Fruit fly (Drosophila melanogaster) whole organism, pupa: Measurements from ENCODE around the gene CG6834.
A peak's percentile ranks its signal among the peaks of the same experiment; 100 is the strongest.

Experiments
- CG10348 ChIP-seq: fragments of 200-800 bp; sonication (Bioruptor generic); IDR thresholded peaks from 2 replicates; pipeline ENCODE4 v1.3.6; 2022; ENCODE audit warnings: missing biosample characterization, missing genetic modification characterization
- CG12605 ChIP-seq: fragments of 200-800 bp; sonication (Bioruptor generic); IDR thresholded peaks from 2 replicates; pipeline ENCODE4 v1.3.6; 2022; ENCODE audit warnings: missing biosample characterization, missing genetic modification characterization
- CG13204 ChIP-seq: fragments of 200-800 bp; sonication (Bioruptor generic); optimal IDR thresholded peaks from 2 replicates; lab custom pipeline; 2018; ENCODE audit warnings: missing biosample characterization, mild to moderate bottlenecking, missing genetic modification characterization, moderate library complexity
- CG14655 ChIP-seq: fragments of 200-800 bp; sonication (Bioruptor generic); optimal IDR thresholded peaks from 3 replicates; lab custom pipeline; 2017; ENCODE audit warnings: mild to moderate bottlenecking, missing biosample characterization, missing genetic modification reagents, missing genetic modification characterization
- CG15710 ChIP-seq: fragments of 200-800 bp; sonication (Bioruptor generic); optimal IDR thresholded peaks from 2 replicates; lab custom pipeline; 2018; ENCODE audit warnings: missing biosample characterization, mild to moderate bottlenecking, missing genetic modification characterization, moderate library complexity
- CG17806 ChIP-seq: fragments of 200-800 bp; sonication (Bioruptor generic); optimal IDR thresholded peaks from 2 replicates; lab custom pipeline; 2018; ENCODE audit warnings: missing biosample characterization, mild to moderate bottlenecking, missing genetic modification characterization, moderate library complexity
- CG32121 ChIP-seq: fragments of 200-800 bp; sonication (Bioruptor generic); IDR thresholded peaks from 2 replicates; pipeline ENCODE4 v1.3.6; 2022; ENCODE audit warnings: missing biosample characterization, missing genetic modification characterization
- CG34367 ChIP-seq: fragments of 200-800 bp; sonication (Bioruptor generic); optimal IDR thresholded peaks from 2 replicates; lab custom pipeline; 2018; ENCODE audit warnings: missing biosample characterization, mild to moderate bottlenecking, missing genetic modification characterization
- CG4496 ChIP-seq: fragments of 200-800 bp; sonication (Bioruptor generic); IDR thresholded peaks from 3 replicates; pipeline ENCODE4 v1.3.6; 2022; ENCODE audit warnings: missing biosample characterization, missing genetic modification characterization
- CG8159 ChIP-seq: fragments of 200-800 bp; sonication (Bioruptor generic); optimal IDR thresholded peaks from 3 replicates; lab custom pipeline; 2018; ENCODE audit warnings: missing biosample characterization, mild to moderate bottlenecking, missing genetic modification characterization, moderate library complexity
- CG8301 ChIP-seq: fragments of 200-800 bp; sonication (Bioruptor generic); optimal IDR thresholded peaks from 2 replicates; lab custom pipeline; 2018; ENCODE audit warnings: missing biosample characterization, mild to moderate bottlenecking, missing genetic modification characterization
- CG9948 ChIP-seq: fragments of 200-800 bp; sonication (Bioruptor generic); optimal IDR thresholded peaks from 2 replicates; lab custom pipeline; 2018; ENCODE audit warnings: missing biosample characterization, mild to moderate bottlenecking, missing genetic modification characterization, moderate library complexity
- D1 ChIP-seq: fragments of 200-800 bp; sonication (Bioruptor generic); optimal IDR thresholded peaks from 2 replicates; lab custom pipeline; 2018; ENCODE audit warnings: missing biosample characterization, mild to moderate bottlenecking, missing genetic modification characterization, moderate library complexity
- EcR ChIP-seq: fragments of 200-800 bp; sonication (Bioruptor generic); optimal IDR thresholded peaks from 3 replicates; lab custom pipeline; 2019; ENCODE audit warnings: missing biosample characterization, missing genetic modification characterization, mild to moderate bottlenecking, moderate library complexity, missing genetic modification reagents
- Ets98B ChIP-seq: fragments of 200-800 bp; sonication (Bioruptor generic); IDR thresholded peaks from 2 replicates; pipeline ENCODE4 v1.3.6; 2022; ENCODE audit warnings: missing biosample characterization, missing genetic modification characterization
- Pif1A ChIP-seq: fragments of 200-800 bp; sonication (Bioruptor generic); optimal IDR thresholded peaks from 3 replicates; lab custom pipeline; 2016; ENCODE audit warnings: missing biosample characterization, missing genetic modification characterization
- Pif1B ChIP-seq: fragments of 200-800 bp; sonication (Bioruptor generic); optimal IDR thresholded peaks from 3 replicates; lab custom pipeline; 2016; ENCODE audit warnings: missing biosample characterization, missing genetic modification characterization
- Snoo ChIP-seq: fragments of 200-800 bp; sonication (Bioruptor generic); optimal IDR thresholded peaks from 3 replicates; lab custom pipeline; 2017; ENCODE audit warnings: missing biosample characterization, mild to moderate bottlenecking, missing genetic modification characterization, inconsistent platforms
- fd96Ca ChIP-seq: fragments of 200-800 bp; sonication (Bioruptor generic); IDR thresholded peaks from 3 replicates; pipeline ENCODE4 v1.3.6; 2022; ENCODE audit warnings: missing biosample characterization, missing genetic modification characterization
- gl ChIP-seq: fragments of 200-800 bp; sonication (Bioruptor generic); optimal IDR thresholded peaks from 2 replicates; lab custom pipeline; 2018; ENCODE audit warnings: missing biosample characterization, mild to moderate bottlenecking, missing genetic modification characterization
- rn ChIP-seq: fragments of 200-800 bp; sonication (Bioruptor generic); IDR thresholded peaks from 2 replicates; pipeline ENCODE4 v1.3.6; 2022; ENCODE audit warnings: missing biosample characterization, missing genetic modification characterization

The CG6834 gene

DNA sequence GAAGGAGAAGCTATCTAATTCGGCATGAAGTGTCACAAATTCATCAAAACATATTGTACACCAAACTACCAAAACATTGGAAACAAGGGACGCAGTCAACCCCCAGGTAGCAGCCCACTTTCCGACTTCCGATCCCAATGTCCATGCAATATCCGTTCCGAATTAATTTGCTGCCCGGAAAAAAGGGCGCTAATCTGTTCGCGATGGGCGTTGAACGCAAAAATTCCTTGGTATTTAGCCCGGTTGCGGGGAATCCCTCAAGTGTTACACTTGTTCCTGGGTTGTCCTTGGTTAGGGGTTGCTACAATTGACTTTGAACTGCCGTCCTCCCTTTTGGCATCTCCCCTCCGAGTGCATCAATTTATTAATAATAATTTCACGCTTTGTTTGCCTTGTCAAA is 4.6 kb upstream of the CG6834 start:
- TF ChIP-seq Pif1A (no peak), rn (GFP tag; lab: Robert Waterston, UW) (no peak), CG15710 (no peak), CG34367 (no peak)
- TF ChIP-seq, all 21 proteins: peak for 0

DNA sequence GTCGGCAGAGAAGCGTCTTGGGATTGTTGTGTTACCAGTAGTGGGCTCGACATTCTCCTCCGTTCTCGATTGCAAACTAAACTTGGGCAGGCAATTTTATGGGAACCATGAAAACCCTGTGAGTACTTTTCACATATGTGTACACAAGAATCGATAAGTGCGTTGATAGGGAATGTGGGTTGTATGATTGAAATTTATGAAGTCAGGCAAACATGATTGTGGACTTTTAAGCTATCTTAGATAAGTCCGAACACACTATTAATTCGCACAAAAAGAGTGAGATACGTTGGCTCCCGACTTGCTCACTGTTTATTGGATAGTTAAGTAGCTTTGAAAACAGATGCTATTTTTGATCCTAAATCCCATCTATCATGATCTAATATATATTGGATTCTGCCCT is 3.8 kb upstream of the CG6834 start, which contains the start of gene CG18765:
Gene CG18765 (minus strand): TSS at position 53 of the 400 bp plus-strand sequence.
- no peak for TF ChIP-seq CG10348 (GFP tag; lab: Robert Waterston, UW)

DNA sequence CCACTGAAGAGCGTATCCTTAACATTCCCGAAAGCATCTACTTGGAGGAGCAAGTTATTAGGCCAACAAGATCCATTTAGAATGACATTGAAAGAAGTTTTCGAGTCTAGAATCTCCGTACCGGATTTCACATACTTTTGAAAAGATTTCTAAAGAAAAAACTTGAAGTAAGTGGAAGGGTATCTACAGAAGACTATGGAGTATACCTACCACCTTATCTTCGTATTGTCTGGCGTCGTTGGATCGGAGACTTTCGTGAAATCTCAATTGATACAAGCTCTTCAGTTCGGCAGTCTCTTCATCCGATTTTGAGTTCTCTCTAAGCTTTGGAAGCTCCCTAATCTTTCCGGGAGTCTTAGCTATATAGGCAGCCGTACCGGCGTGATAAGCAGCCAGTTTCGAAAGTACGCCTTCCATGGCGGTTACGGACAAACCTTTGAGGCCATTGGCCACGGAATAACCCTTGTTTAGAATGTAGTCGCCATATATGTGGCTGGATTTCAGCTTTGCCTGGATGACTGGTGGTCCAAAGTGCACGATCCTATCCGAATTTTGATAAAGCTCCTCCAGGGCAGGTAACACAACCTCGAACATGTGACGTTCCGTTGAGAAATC is 3.0 kb upstream of the CG6834 start:
- TF ChIP-seq CG4496 (GFP tag; lab: Robert Waterston, UW): no peak
- TF ChIP-seq CG14655 (GFP tag; lab: Kevin White, UChicago): no peak
- no peak for TF ChIP-seq EcR (GFP tag; lab: Kevin White, UChicago)
- no peak for TF ChIP-seq Snoo (tag; lab: Kevin White, UChicago)
- TF ChIP-seq CG32121 (GFP tag; lab: Robert Waterston, UW): no peak
- no peak for TF ChIP-seq CG13204 (GFP tag; lab: Kevin White, UChicago)
- TF ChIP-seq Pif1B (GFP tag; lab: Kevin White, UChicago): no peak
- no peak for TF ChIP-seq CG34367
- no peak for TF ChIP-seq CG8159
- no peak for TF ChIP-seq CG17806 (tag; lab: Kevin White, UChicago)
- no peak for TF ChIP-seq CG12605 (GFP tag; lab: Robert Waterston, UW)
- no peak for TF ChIP-seq D1 (tag; lab: Kevin White, UChicago)
- no peak for TF ChIP-seq Ets98B (GFP tag; lab: Robert Waterston, UW)
- no peak for TF ChIP-seq CG9948
- no peak for TF ChIP-seq fd96Ca (GFP tag; lab: Robert Waterston, UW)
- no peak for TF ChIP-seq rn (GFP tag; lab: Robert Waterston, UW)
- TF ChIP-seq CG10348 (GFP tag; lab: Robert Waterston, UW): no peak
- TF ChIP-seq gl (tag; lab: Kevin White, UChicago): no peak
- no peak for TF ChIP-seq Pif1A

DNA sequence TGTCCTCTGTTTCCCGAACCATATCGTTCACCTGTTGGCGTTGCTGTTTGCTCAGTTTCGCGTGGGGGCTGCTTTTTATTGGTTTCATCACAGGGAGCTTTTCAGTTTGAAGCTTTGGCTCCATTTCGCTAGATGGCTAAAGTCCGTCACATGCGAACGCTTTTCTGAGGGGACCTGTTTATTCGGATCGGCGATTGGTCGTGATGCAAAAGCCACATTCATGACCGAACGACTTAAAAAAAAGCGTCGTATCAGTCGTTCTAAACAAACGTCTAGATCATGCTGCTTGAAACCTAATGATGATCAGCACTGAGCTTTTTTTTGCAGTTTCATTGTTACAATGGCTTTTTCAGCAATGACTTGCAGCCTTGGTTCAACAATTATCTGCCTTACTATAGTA is 2.0 kb upstream of the CG6834 start, which contains the start of gene CG6908:
Gene CG6908 (minus strand): TSS at position 152 of the 400 bp plus-strand sequence.
- TF ChIP-seq EcR (GFP tag; lab: Kevin White, UChicago): peak; percentile 37
- TF ChIP-seq Pif1B (GFP tag; lab: Kevin White, UChicago): no peak
- TF ChIP-seq CG17806 (tag; lab: Kevin White, UChicago): no peak
- TF ChIP-seq CG32121 (GFP tag; lab: Robert Waterston, UW): 0 out of 2 replicates have a peak, but pooled peaks have one; percentile 30

- TF ChIP-seq CG9948: no peak
- TF ChIP-seq CG34367: no peak
- no peak for TF ChIP-seq Snoo (tag; lab: Kevin White, UChicago)
- no peak for TF ChIP-seq CG17806 (tag; lab: Kevin White, UChicago)
- no peak for TF ChIP-seq CG10348 (GFP tag; lab: Robert Waterston, UW)
- no peak for TF ChIP-seq CG32121 (GFP tag; lab: Robert Waterston, UW)
- no peak for TF ChIP-seq gl (tag; lab: Kevin White, UChicago)
- no peak for TF ChIP-seq D1 (tag; lab: Kevin White, UChicago)
- no peak for TF ChIP-seq CG8159
- TF ChIP-seq fd96Ca (GFP tag; lab: Robert Waterston, UW): no peak
- TF ChIP-seq CG14655 (GFP tag; lab: Kevin White, UChicago): no peak
- TF ChIP-seq Pif1B (GFP tag; lab: Kevin White, UChicago): no peak
- TF ChIP-seq CG8301 (tag; lab: Kevin White, UChicago): no peak
- TF ChIP-seq Pif1A: no peak
- TF ChIP-seq CG15710: no peak
- no peak for TF ChIP-seq CG13204 (GFP tag; lab: Kevin White, UChicago)
Measured at dm6 chr3R:11684316-11684715, 3.6 kb downstream of the CG6834 start, which contains the start of gene CG6830. CG6830 (minus strand) TSS chr3R:11684342.

DNA sequence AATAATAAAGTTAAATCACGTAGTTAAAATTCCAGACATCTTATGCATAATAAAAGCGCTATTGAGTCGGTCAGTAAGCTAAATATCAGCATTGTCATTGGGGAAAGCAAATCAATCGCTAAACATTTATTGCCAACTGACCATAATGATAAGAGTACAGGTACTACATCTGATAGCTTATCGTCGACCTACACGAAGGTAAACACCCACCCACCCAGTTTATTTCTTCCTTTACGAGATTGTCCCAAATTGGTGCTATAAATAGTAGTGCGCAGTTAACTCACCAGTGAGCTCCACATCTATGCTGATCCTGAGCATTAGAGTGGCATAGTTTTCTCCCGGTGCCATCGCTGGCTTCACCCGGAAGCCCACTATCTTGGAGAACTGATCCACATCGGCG is 4.3 kb downstream of the CG6834 start:
- TF ChIP-seq gl (tag; lab: Kevin White, UChicago) (no peak), CG14655 (GFP tag; lab: Kevin White, UChicago) (no peak), CG15710 (no peak), CG8159 (no peak)

dm6 chr3R:11679513-11679912 is 8.4 kb downstream of the CG6834 start, which contains the start of the genes Taf12 and Ho:
Taf12 (minus strand) TSS chr3R:11679690.
Ho (plus strand) TSS chr3R:11679743.
- TF ChIP-seq Pif1B (GFP tag; lab: Kevin White, UChicago) (no peak), fd96Ca (GFP tag; lab: Robert Waterston, UW) (no peak), EcR (GFP tag; lab: Kevin White, UChicago) (peak; percentile 9)
- TF ChIP-seq, all 21 proteins: peak for 1
